1 fruit fly cellular context compared by ENCODE assay signal in the genomic region with DNA sequence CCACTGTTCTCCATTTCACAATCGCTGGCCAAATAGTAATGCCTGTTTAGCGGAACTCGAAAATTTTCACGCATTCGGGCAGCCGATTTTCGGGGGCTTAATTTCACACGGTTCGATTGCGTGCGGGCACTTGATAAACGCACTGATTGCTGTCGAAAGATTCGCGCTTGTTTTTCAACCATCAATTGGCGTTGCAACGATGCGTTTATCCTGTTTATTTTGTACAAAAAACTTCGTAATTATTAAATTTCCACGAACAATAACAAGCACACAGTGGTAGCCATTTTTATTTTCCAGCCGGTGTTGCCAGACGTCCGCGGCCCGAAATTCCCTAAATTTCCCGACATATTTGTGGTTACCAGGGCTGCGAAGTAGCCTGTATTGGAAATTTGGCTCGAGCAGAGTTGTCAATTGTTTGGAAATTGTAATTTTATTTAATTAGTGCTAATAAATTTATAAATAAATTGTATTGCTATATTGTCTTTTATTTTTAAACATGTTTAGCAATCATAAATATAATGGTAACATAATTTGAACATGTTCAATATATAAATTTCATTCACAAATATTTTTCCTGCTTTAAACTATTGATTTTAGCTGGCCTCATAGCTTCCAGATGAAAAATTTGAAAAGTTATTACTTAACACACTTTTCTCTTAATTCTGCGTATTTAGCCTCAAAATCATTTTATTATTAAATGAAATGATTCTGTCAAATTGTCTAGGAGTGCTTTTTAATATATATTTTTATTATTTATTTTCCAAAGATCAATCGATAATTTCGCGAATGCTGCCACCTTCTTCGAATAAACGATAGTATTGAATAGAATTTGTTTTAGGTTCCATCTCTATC.
TF ChIP-seq lines count a peak whose summit lies in the region.

Gene Ncoa6, minus strand, starts transcription at position 270 of the 852 bp plus-strand sequence.
Gene cype, plus strand, starts transcription at position 814 of the 852 bp plus-strand sequence.

TF ChIP-seq in whole organism, embryonic, 481 proteins besides CTCF, POLR2A, EP300 and RAD21 (continued from another document and continues in another):
- peak; percentile 23 for TF ChIP-seq CG18476 (GFP tag; optimal IDR thresholded peaks at IDR 0.05; lab: Kevin White, UChicago)
- TF ChIP-seq Dad (GFP tag; optimal IDR thresholded peaks at IDR 0.05; lab: Kevin White, UChicago) = no peak
- TF ChIP-seq CG17568 (GFP tag; optimal IDR thresholded peaks at IDR 0.05; lab: Kevin White, UChicago) = no peak
- no peak for TF ChIP-seq fd102C (GFP tag; optimal IDR thresholded peaks at IDR 0.05; lab: Kevin White, UChicago)
- no peak for TF ChIP-seq prd (optimal IDR thresholded peaks at IDR 0.05; lab: Kevin White, UChicago)
- TF ChIP-seq prd (GFP tag; IDR thresholded peaks at IDR 0.05; lab: Robert Waterston, UW) = peak; percentile 58
- no peak for TF ChIP-seq CG10565 (GFP tag; optimal IDR thresholded peaks at IDR 0.05; lab: Kevin White, UChicago)
- TF ChIP-seq mld (GFP tag; IDR thresholded peaks at IDR 0.05; lab: Robert Waterston, UW; ENCODE audit: partially characterized antibody) = peak; percentile 45; the same call in 1 of the 3 replicates
- TF ChIP-seq gce (GFP tag; IDR thresholded peaks at IDR 0.05; lab: Robert Waterston, UW) = no peak
- TF ChIP-seq CG34376 (GFP tag; optimal IDR thresholded peaks at IDR 0.05; lab: Kevin White, UChicago) = no peak
- TF ChIP-seq CG10267 (tag; optimal IDR thresholded peaks at IDR 0.05; lab: Kevin White, UChicago) = peak; percentile 58
- no peak for TF ChIP-seq pros (GFP tag; optimal IDR thresholded peaks at IDR 0.05; lab: Kevin White, UChicago)
- TF ChIP-seq NfI (GFP tag; optimal IDR thresholded peaks at IDR 0.05; lab: Kevin White, UChicago) = peak; percentile 37
- TF ChIP-seq bsh (GFP tag; optimal IDR thresholded peaks at IDR 0.05; lab: Kevin White, UChicago) = peak in 1 of 2 experiments; percentile 53
- TF ChIP-seq exex (tag; optimal IDR thresholded peaks at IDR 0.05; lab: Kevin White, UChicago) = no peak
- TF ChIP-seq fd3F (GFP tag; optimal IDR thresholded peaks at IDR 0.05; lab: Kevin White, UChicago) = peak; percentile 52
- TF ChIP-seq CG1529 (GFP tag; optimal IDR thresholded peaks at IDR 0.05; lab: Kevin White, UChicago) = no peak
- peak; percentile 31 for TF ChIP-seq CG16815 (GFP tag; optimal IDR thresholded peaks at IDR 0.05; lab: Kevin White, UChicago)
- TF ChIP-seq fd96Cb (tag; optimal IDR thresholded peaks at IDR 0.05; lab: Kevin White, UChicago) = peak; percentile 41
- no peak for TF ChIP-seq dm (GFP tag; optimal IDR thresholded peaks at IDR 0.05; lab: Kevin White, UChicago)
- TF ChIP-seq CG1603 (tag; optimal IDR thresholded peaks at IDR 0.05; lab: Kevin White, UChicago) = peak; percentile 58
- TF ChIP-seq CG12155 (GFP tag; optimal IDR thresholded peaks at IDR 0.05; lab: Kevin White, UChicago) = peak; percentile 48
- no peak for TF ChIP-seq Atf6 (GFP tag; IDR thresholded peaks at IDR 0.05; lab: Robert Waterston, UW)
- no peak for TF ChIP-seq CG10321 (GFP tag; IDR thresholded peaks at IDR 0.05; lab: Robert Waterston, UW)
- TF ChIP-seq CG32532 (GFP tag; IDR thresholded peaks at IDR 0.05; lab: Robert Waterston, UW) = peak; percentile 69
- TF ChIP-seq Med (GFP tag; lab: Kevin White, UChicago) = peak; percentile 79
- TF ChIP-seq ci (GFP tag; IDR thresholded peaks at IDR 0.05; lab: Robert Waterston, UW) = 0 out of 3 replicates have a peak, but pooled peaks have one; percentile 46
- no peak for TF ChIP-seq fd64A (GFP tag; optimal IDR thresholded peaks at IDR 0.05; lab: Kevin White, UChicago)
- TF ChIP-seq GATAe (GFP tag; conservative IDR thresholded peaks at IDR 0.05; lab: Robert Waterston, UW) = no peak
- TF ChIP-seq sim (GFP tag; IDR thresholded peaks at IDR 0.05; lab: Robert Waterston, UW) = no peak
- TF ChIP-seq ash1 (GFP tag; optimal IDR thresholded peaks at IDR 0.05; lab: Kevin White, UChicago) = no peak
- no peak for TF ChIP-seq ftz-f1 (GFP tag; optimal IDR thresholded peaks at IDR 0.05; lab: Kevin White, UChicago)
- TF ChIP-seq Fer2 (tag; optimal IDR thresholded peaks at IDR 0.05; lab: Kevin White, UChicago) = peak; percentile 48
- peak; percentile 84 for TF ChIP-seq CG3847 (GFP tag; IDR thresholded peaks at IDR 0.05; lab: Robert Waterston, UW)
- peak; percentile 75 for TF ChIP-seq CG8924 (tag; optimal IDR thresholded peaks at IDR 0.05; lab: Kevin White, UChicago)
- TF ChIP-seq Hr3 (GFP tag; optimal IDR thresholded peaks at IDR 0.05; lab: Kevin White, UChicago) = peak; percentile 62
- TF ChIP-seq grn (GFP tag; optimal IDR thresholded peaks at IDR 0.05; lab: Kevin White, UChicago) = no peak
- TF ChIP-seq jumu (GFP tag; optimal IDR thresholded peaks at IDR 0.05; lab: Kevin White, UChicago) = no peak
- peak; percentile 6 for TF ChIP-seq CG6854 (GFP tag; optimal IDR thresholded peaks at IDR 0.05; lab: Kevin White, UChicago)
- TF ChIP-seq phol (tag; optimal IDR thresholded peaks at IDR 0.05; lab: Kevin White, UChicago) = peak; percentile 100
- peak; percentile 13 for TF ChIP-seq CG3065 (GFP tag; optimal IDR thresholded peaks at IDR 0.05; lab: Kevin White, UChicago)
- TF ChIP-seq sima (GFP tag; optimal IDR thresholded peaks at IDR 0.05; lab: Kevin White, UChicago) = no peak
- TF ChIP-seq CG16779 (GFP tag; IDR thresholded peaks at IDR 0.05; lab: Robert Waterston, UW) = no peak
- TF ChIP-seq CG6175 (GFP tag; IDR thresholded peaks at IDR 0.05; lab: Robert Waterston, UW) = no peak
- peak; percentile 41 for TF ChIP-seq ttk (GFP tag; IDR thresholded peaks at IDR 0.05; lab: Robert Waterston, UW)
- TF ChIP-seq ac (GFP tag; optimal IDR thresholded peaks at IDR 0.05; lab: Kevin White, UChicago) = no peak
- TF ChIP-seq Nf-YA (GFP tag; IDR thresholded peaks at IDR 0.05; lab: Robert Waterston, UW) = no peak; the same call in 1 of the 2 replicates
- TF ChIP-seq BtbVII (GFP tag; optimal IDR thresholded peaks at IDR 0.05; lab: Kevin White, UChicago) = no peak
- TF ChIP-seq CG32767 (GFP tag; IDR thresholded peaks at IDR 0.05; lab: Robert Waterston, UW) = no peak
- peak; percentile 68 for TF ChIP-seq HLH4C (GFP tag; IDR thresholded peaks at IDR 0.05; lab: Robert Waterston, UW; ENCODE audit: partially characterized antibody)
- no peak for TF ChIP-seq stc (GFP tag; IDR thresholded peaks at IDR 0.05; lab: Robert Waterston, UW)
- no peak for TF ChIP-seq HmgD (GFP tag; optimal IDR thresholded peaks at IDR 0.05; lab: Kevin White, UChicago)
- no peak for TF ChIP-seq Dip2 (GFP tag; IDR thresholded peaks at IDR 0.05; lab: Robert Waterston, UW)
- no peak for TF ChIP-seq CG3995 (GFP tag; optimal IDR thresholded peaks at IDR 0.05; lab: Kevin White, UChicago)
- TF ChIP-seq CG9932 (GFP tag; IDR thresholded peaks at IDR 0.05; lab: Robert Waterston, UW) = peak; percentile 55
- no peak for TF ChIP-seq CG4707 (GFP tag; optimal IDR thresholded peaks at IDR 0.05; lab: Kevin White, UChicago)
- TF ChIP-seq p53 (GFP tag; optimal IDR thresholded peaks at IDR 0.05; lab: Kevin White, UChicago) = no peak
- no peak for TF ChIP-seq CG14667 (GFP tag; IDR thresholded peaks at IDR 0.05; lab: Robert Waterston, UW)
- TF ChIP-seq CHES-1-like (GFP tag; optimal IDR thresholded peaks at IDR 0.05; lab: Kevin White, UChicago) = no peak
- no peak for TF ChIP-seq pum (GFP tag; optimal IDR thresholded peaks at IDR 0.05; lab: Kevin White, UChicago)
- TF ChIP-seq CG17612 (GFP tag; IDR thresholded peaks at IDR 0.05; lab: Robert Waterston, UW) = no peak
- TF ChIP-seq Hand (GFP tag; optimal IDR thresholded peaks at IDR 0.05; lab: Kevin White, UChicago) = no peak
- TF ChIP-seq disco-r (GFP tag; optimal IDR thresholded peaks at IDR 0.05; lab: Kevin White, UChicago) = no peak
- TF ChIP-seq cg (GFP tag; optimal IDR thresholded peaks at IDR 0.05; lab: Kevin White, UChicago) = peak; percentile 69
- TF ChIP-seq MTF-1 (GFP tag; optimal IDR thresholded peaks at IDR 0.05; lab: Kevin White, UChicago; ENCODE audit: borderline replicate concordance) = peak; percentile 4
- TF ChIP-seq CG42726 (GFP tag; IDR thresholded peaks at IDR 0.05; lab: Robert Waterston, UW; ENCODE audit: partially characterized antibody) = peak; percentile 88
- peak; percentile 63 for TF ChIP-seq CG9817 (tag; optimal IDR thresholded peaks at IDR 0.05; lab: Kevin White, UChicago)
- TF ChIP-seq CG6654 (GFP tag; optimal IDR thresholded peaks at IDR 0.05; lab: Kevin White, UChicago) = no peak
- peak; percentile 40; the same call in 1 of the 2 replicates for TF ChIP-seq CG11085 (GFP tag; IDR thresholded peaks at IDR 0.05; lab: Robert Waterston, UW)
- TF ChIP-seq CG13287 (GFP tag; IDR thresholded peaks at IDR 0.05; lab: Robert Waterston, UW; ENCODE audit: partially characterized antibody) = peak; percentile 87
- no peak for TF ChIP-seq gsb (GFP tag; IDR thresholded peaks at IDR 0.05; lab: Robert Waterston, UW)
- no peak for TF ChIP-seq wor (GFP tag; IDR thresholded peaks at IDR 0.05; lab: Robert Waterston, UW)
- peak; percentile 5 for TF ChIP-seq bab2 (GFP tag; optimal IDR thresholded peaks at IDR 0.05; lab: Kevin White, UChicago)
- no peak for TF ChIP-seq pfk (GFP tag; optimal IDR thresholded peaks at IDR 0.05; lab: Kevin White, UChicago)
- TF ChIP-seq CG14710 (tag; optimal IDR thresholded peaks at IDR 0.05; lab: Kevin White, UChicago) = peak; percentile 69
- peak; percentile 84 for TF ChIP-seq row (GFP tag; IDR thresholded peaks at IDR 0.05; lab: Robert Waterston, UW)
- TF ChIP-seq CG7987 (GFP tag; optimal IDR thresholded peaks at IDR 0.05; lab: Kevin White, UChicago) = peak; percentile 28
- TF ChIP-seq CG31388 (GFP tag; optimal IDR thresholded peaks at IDR 0.05; lab: Kevin White, UChicago) = no peak
- no peak for TF ChIP-seq CG4854 (GFP tag; optimal IDR thresholded peaks at IDR 0.05; lab: Kevin White, UChicago)
- TF ChIP-seq CG1792 (GFP tag; optimal IDR thresholded peaks at IDR 0.05; lab: Kevin White, UChicago) = no peak
- TF ChIP-seq CG13123 (GFP tag; optimal IDR thresholded peaks at IDR 0.05; lab: Kevin White, UChicago) = no peak
- peak; percentile 45 for TF ChIP-seq lilli (GFP tag; optimal IDR thresholded peaks at IDR 0.05; lab: Kevin White, UChicago)
- peak; percentile 90 for TF ChIP-seq CG7928 (GFP tag; optimal IDR thresholded peaks at IDR 0.05; lab: Kevin White, UChicago)
- no peak for TF ChIP-seq scrt (GFP tag; optimal IDR thresholded peaks at IDR 0.05; lab: Kevin White, UChicago)
- peak; percentile 17 for TF ChIP-seq CG1602 (GFP tag; optimal IDR thresholded peaks at IDR 0.05; lab: Kevin White, UChicago)
- TF ChIP-seq CG4730 (GFP tag; IDR thresholded peaks at IDR 0.05; lab: Robert Waterston, UW) = no peak
- TF ChIP-seq CG8388 (GFP tag; optimal IDR thresholded peaks at IDR 0.05; lab: Kevin White, UChicago) = peak; percentile 36
- TF ChIP-seq Ets65A (GFP tag; lab: Kevin White, UChicago) = peak; percentile 70
- TF ChIP-seq zfh1 (GFP tag; IDR thresholded peaks at IDR 0.05; lab: Robert Waterston, UW) = no peak
- peak; percentile 29 for TF ChIP-seq Dek (tag; optimal IDR thresholded peaks at IDR 0.05; lab: Kevin White, UChicago)
- no peak for TF ChIP-seq CG15011 (GFP tag; optimal IDR thresholded peaks at IDR 0.05; lab: Kevin White, UChicago)
- TF ChIP-seq CG17829 (tag; optimal IDR thresholded peaks at IDR 0.05; lab: Kevin White, UChicago) = peak; percentile 51
- TF ChIP-seq CG17186 (GFP tag; optimal IDR thresholded peaks at IDR 0.05; lab: Kevin White, UChicago) = no peak
- no peak for TF ChIP-seq pita (GFP tag; optimal IDR thresholded peaks at IDR 0.05; lab: Kevin White, UChicago)
- TF ChIP-seq corto (GFP tag; optimal IDR thresholded peaks at IDR 0.05; lab: Kevin White, UChicago) = no peak
- TF ChIP-seq HLH3B (GFP tag; IDR thresholded peaks at IDR 0.05; lab: Robert Waterston, UW) = no peak
- TF ChIP-seq ase (GFP tag; IDR thresholded peaks at IDR 0.05; lab: Robert Waterston, UW) = no peak
- no peak for TF ChIP-seq lov (optimal IDR thresholded peaks at IDR 0.05; lab: Kevin White, UChicago)
- TF ChIP-seq lov (GFP tag; IDR thresholded peaks at IDR 0.05; lab: Robert Waterston, UW) = no peak
- TF ChIP-seq CrebB (tag; optimal IDR thresholded peaks at IDR 0.05; lab: Kevin White, UChicago) = no peak
- TF ChIP-seq CoRest (tag; optimal IDR thresholded peaks at IDR 0.05; lab: Kevin White, UChicago) = peak; percentile 69
- 0 out of 3 replicates have a peak, but pooled peaks have one; percentile 36 for TF ChIP-seq CG7963 (GFP tag; IDR thresholded peaks at IDR 0.05; lab: Robert Waterston, UW; ENCODE audit: partially characterized antibody)
- TF ChIP-seq Rfx (GFP tag; IDR thresholded peaks at IDR 0.05; lab: Robert Waterston, UW) = peak; percentile 75
- TF ChIP-seq CG15479 (GFP tag; optimal IDR thresholded peaks at IDR 0.05; lab: Kevin White, UChicago) = no peak
- TF ChIP-seq repo (GFP tag; optimal IDR thresholded peaks at IDR 0.05; lab: Kevin White, UChicago) = no peak
- TF ChIP-seq zen2 (GFP tag; IDR thresholded peaks at IDR 0.05; lab: Robert Waterston, UW; ENCODE audit: partially characterized antibody) = peak; percentile 86
- TF ChIP-seq CG13624 (GFP tag; optimal IDR thresholded peaks at IDR 0.05; lab: Kevin White, UChicago) = no peak
- TF ChIP-seq CG11504 (tag; optimal IDR thresholded peaks at IDR 0.05; lab: Kevin White, UChicago) = peak; percentile 69
- TF ChIP-seq CG12769 (tag; optimal IDR thresholded peaks at IDR 0.05; lab: Kevin White, UChicago) = no peak
- TF ChIP-seq CG4820 (GFP tag; optimal IDR thresholded peaks at IDR 0.05; lab: Kevin White, UChicago) = peak; percentile 17
- TF ChIP-seq CG17359 (tag; optimal IDR thresholded peaks at IDR 0.05; lab: Kevin White, UChicago) = peak; percentile 45
- no peak for TF ChIP-seq bigmax (GFP tag; optimal IDR thresholded peaks at IDR 0.05; lab: Kevin White, UChicago)
- no peak for TF ChIP-seq Spps (tag; optimal IDR thresholded peaks at IDR 0.05; lab: Kevin White, UChicago)
- no peak for TF ChIP-seq fu2 (GFP tag; optimal IDR thresholded peaks at IDR 0.05; lab: Kevin White, UChicago)
- no peak for TF ChIP-seq CG6683 (GFP tag; optimal IDR thresholded peaks at IDR 0.05; lab: Kevin White, UChicago)
- peak; percentile 67 for TF ChIP-seq Meics (GFP tag; optimal IDR thresholded peaks at IDR 0.05; lab: Kevin White, UChicago)
- TF ChIP-seq Ada2b (GFP tag; IDR thresholded peaks at IDR 0.05; lab: Robert Waterston, UW) = no peak
- TF ChIP-seq HLHmδ (GFP tag; optimal IDR thresholded peaks at IDR 0.05; lab: Kevin White, UChicago) = peak; percentile 6
- 0 out of 3 replicates have a peak, but pooled peaks have one; percentile 40 for TF ChIP-seq otp (GFP tag; IDR thresholded peaks at IDR 0.05; lab: Robert Waterston, UW)
- peak; percentile 54 for TF ChIP-seq E2f1 (GFP tag; IDR thresholded peaks at IDR 0.05; lab: Robert Waterston, UW)
- TF ChIP-seq oc (tag; optimal IDR thresholded peaks at IDR 0.05; lab: Kevin White, UChicago) = no peak
- TF ChIP-seq h (optimal IDR thresholded peaks at IDR 0.05; lab: Kevin White, UChicago) = no peak
- TF ChIP-seq odd (GFP tag; optimal IDR thresholded peaks at IDR 0.05; lab: Kevin White, UChicago) = no peak
- TF ChIP-seq C15 (GFP tag; IDR thresholded peaks at IDR 0.05; lab: Robert Waterston, UW) = no peak
